Worm (Caenorhabditis elegans) whole organism, early embryonic: Measurements from ENCODE around the gene rpc-25.

ENCODE experiments used
- B0310.2 ChIP-seq: sonication (generic microtip); optimal IDR thresholded peaks from 2 replicates; lab custom pipeline; 2016; ENCODE audit warnings: mild to moderate bottlenecking, missing genetic modification characterization, missing compliant biosample characterization
- F13C5.2 ChIP-seq: sonication (generic microtip); optimal IDR thresholded peaks from 2 replicates; lab custom pipeline; 2017; ENCODE audit warnings: mild to moderate bottlenecking, missing genetic modification characterization, inconsistent platforms, missing compliant biosample characterization
- aly-1 ChIP-seq: sonication (generic microtip); optimal IDR thresholded peaks from 2 replicates; lab custom pipeline; 2016; ENCODE audit warnings: missing genetic modification characterization, missing compliant biosample characterization
- ama-1 ChIP-seq: fragments of 150-350 bp; optimal IDR thresholded peaks from 2 replicates; lab custom pipeline; 2014
- ceh-13 ChIP-seq: fragments of 200-800 bp; sonication (Bioruptor generic); optimal IDR thresholded peaks from 2 replicates; lab custom pipeline; 2018; ENCODE audit warnings: mild to moderate bottlenecking, missing genetic modification characterization, missing compliant biosample characterization
- ceh-36 ChIP-seq: sonication (generic microtip); optimal IDR thresholded peaks from 2 replicates; lab custom pipeline; 2016; ENCODE audit warnings: missing genetic modification characterization, inconsistent platforms, missing compliant biosample characterization
- ets-7 ChIP-seq: sonication (generic microtip); optimal IDR thresholded peaks from 2 replicates; lab custom pipeline; 2016; ENCODE audit warnings: missing genotype, missing genetic modification characterization, missing compliant biosample characterization
- flt-1 ChIP-seq: fragments of 200-800 bp; sonication (Bioruptor generic); IDR thresholded peaks from 2 replicates; pipeline ENCODE4 v1.3.6; 2022; ENCODE audit warnings: missing genetic modification characterization, missing compliant biosample characterization
- hmbx-1 ChIP-seq: sonication (generic microtip); optimal IDR thresholded peaks from 2 replicates; lab custom pipeline; 2016; ENCODE audit warnings: mild to moderate bottlenecking, missing genetic modification characterization, missing compliant biosample characterization
- hmg-4 ChIP-seq: fragments of 200-800 bp; sonication (Bioruptor generic); optimal IDR thresholded peaks from 2 replicates; lab custom pipeline; 2018; ENCODE audit warnings: mild to moderate bottlenecking, missing genetic modification characterization, missing compliant biosample characterization
- hnd-1 ChIP-seq: sonication (generic microtip); optimal IDR thresholded peaks from 2 replicates; lab custom pipeline; 2016; ENCODE audit warnings: missing genetic modification characterization, missing compliant biosample characterization
- pes-1 ChIP-seq: fragments of 200-800 bp; sonication (Bioruptor generic); IDR thresholded peaks from 2 replicates; pipeline ENCODE4 v1.3.6; 2022; ENCODE audit warnings: missing genetic modification reagents, missing genetic modification characterization, missing compliant biosample characterization
- scrt-1 ChIP-seq: fragments of 200-800 bp; sonication (Bioruptor generic); IDR thresholded peaks from 2 replicates; pipeline ENCODE4 v1.3.6; 2022; ENCODE audit warnings: missing genetic modification characterization, missing compliant biosample characterization
- sea-1 ChIP-seq: fragments of 200-800 bp; sonication (Bioruptor generic); conservative IDR thresholded peaks from 2 replicates; pipeline ENCODE4 v1.3.6; 2022; ENCODE audit warnings: missing genetic modification characterization, missing compliant biosample characterization
- tbx-11 ChIP-seq: fragments of 200-800 bp; sonication (Bioruptor generic); IDR thresholded peaks from 2 replicates; pipeline ENCODE4 v1.3.6; 2022; ENCODE audit warnings: missing genetic modification characterization, missing compliant biosample characterization
- tbx-37 ChIP-seq: fragments of 200-800 bp; sonication (Bioruptor generic); conservative IDR thresholded peaks from 2 replicates; pipeline ENCODE4 v1.3.6; 2022; ENCODE audit warnings: missing genetic modification reagents, missing genetic modification characterization, missing compliant biosample characterization
- tra-4 ChIP-seq: sonication (generic microtip); optimal IDR thresholded peaks from 2 replicates; lab custom pipeline; 2017; ENCODE audit warnings: missing genetic modification characterization, missing compliant biosample characterization

rpc-25 gene

ce11 chrV:10160954-10161353 lies 45.4 kb downstream of the rpc-25 start, which contains the start of gene C51E3.10:
Gene C51E3.10, minus strand, starts transcription at chrV:10161134.
- TF ChIP-seq B0310.2 (tag; lab: Kevin White, UChicago): no peak
- no peak for TF ChIP-seq ama-1 (lab: Kevin White, UChicago)
- TF ChIP-seq F13C5.2 (tag; lab: Kevin White, UChicago): no peak
- TF ChIP-seq hmbx-1 (tag; lab: Kevin White, UChicago): no peak
- TF ChIP-seq tra-4: no peak
- TF ChIP-seq hnd-1: no peak
- TF ChIP-seq ceh-36: no peak
- no peak for TF ChIP-seq ceh-13 (GFP tag; lab: Kevin White, UChicago)
- no peak for TF ChIP-seq tbx-37 (GFP tag; lab: Robert Waterston, UW)
- no peak for TF ChIP-seq ets-7 (tag; lab: Kevin White, UChicago)
- TF ChIP-seq sea-1 (GFP tag; lab: Robert Waterston, UW): no peak
- TF ChIP-seq tbx-11: no peak
- no peak for TF ChIP-seq aly-1
- no peak for TF ChIP-seq flt-1 (GFP tag; lab: Robert Waterston, UW)
- no peak for TF ChIP-seq hmg-4 (GFP tag; lab: Kevin White, UChicago)
- TF ChIP-seq pes-1 (GFP tag; lab: Robert Waterston, UW): no peak
- TF ChIP-seq scrt-1: no peak

ce11 chrV:10159972-10160371 lies 46.4 kb downstream of the rpc-25 start:
- no peak for TF ChIP-seq aly-1
- TF ChIP-seq sea-1 (GFP tag; lab: Robert Waterston, UW): no peak
- no peak for TF ChIP-seq scrt-1
- TF ChIP-seq F13C5.2 (tag; lab: Kevin White, UChicago): no peak
- no peak for TF ChIP-seq ama-1 (lab: Kevin White, UChicago)
- no peak for TF ChIP-seq pes-1 (GFP tag; lab: Robert Waterston, UW)
- no peak for TF ChIP-seq tbx-37 (GFP tag; lab: Robert Waterston, UW)
- TF ChIP-seq ceh-13 (GFP tag; lab: Kevin White, UChicago): no peak
- TF ChIP-seq tra-4: no peak

- TF ChIP-seq flt-1 (GFP tag; lab: Robert Waterston, UW): no peak
- no peak for TF ChIP-seq ets-7 (tag; lab: Kevin White, UChicago)
- no peak for TF ChIP-seq hmg-4 (GFP tag; lab: Kevin White, UChicago)
- TF ChIP-seq tra-4: no peak
- TF ChIP-seq pes-1 (GFP tag; lab: Robert Waterston, UW): no peak
- TF ChIP-seq hnd-1: no peak
- TF ChIP-seq F13C5.2 (tag; lab: Kevin White, UChicago): no peak
- TF ChIP-seq B0310.2 (tag; lab: Kevin White, UChicago): no peak
- no peak for TF ChIP-seq hmbx-1 (tag; lab: Kevin White, UChicago)
- TF ChIP-seq ama-1 (lab: Kevin White, UChicago): no peak
- no peak for TF ChIP-seq sea-1 (GFP tag; lab: Robert Waterston, UW)
- TF ChIP-seq ceh-36: no peak
- no peak for TF ChIP-seq ceh-13 (GFP tag; lab: Kevin White, UChicago)
Observed at ce11 chrV:10158528-10158927, 47.9 kb downstream of the rpc-25 start, which contains the start of gene srsx-30. Gene srsx-30, plus strand, starts transcription at chrV:10158828.
